Fruit fly (Drosophila melanogaster): ENCODE data around the gene CycG.

DNA sequence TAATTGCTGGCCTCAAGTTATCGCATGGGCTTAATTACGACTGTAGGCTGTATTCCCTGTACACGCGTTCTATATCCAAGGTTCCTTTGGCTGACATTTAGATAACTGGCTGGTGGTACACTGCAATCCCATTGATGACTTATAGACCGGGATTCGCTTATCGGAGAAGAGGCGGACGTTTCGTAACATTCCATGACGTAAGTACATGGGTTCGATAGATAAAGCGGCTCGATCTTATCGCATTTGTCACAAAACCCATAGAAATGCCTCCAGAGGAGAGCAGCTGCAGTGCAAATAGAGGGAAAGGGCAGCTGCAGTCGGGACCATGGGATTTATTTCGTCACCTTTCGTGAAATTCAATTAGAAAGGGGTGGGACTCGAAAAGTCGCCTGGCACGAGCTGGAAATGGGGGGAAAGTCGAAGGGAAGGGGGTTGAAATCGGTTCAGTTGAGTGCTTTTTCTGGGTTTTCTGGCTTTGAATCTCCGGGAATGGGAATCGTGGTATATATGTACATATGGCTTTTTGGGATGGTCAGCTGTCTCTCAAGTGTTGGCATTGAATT, 5.1 kb downstream of the CycG start:
- TF ChIP-seq h (optimal IDR thresholded peaks at IDR 0.05): no peak
- no peak for TF ChIP-seq psq (optimal IDR thresholded peaks at IDR 0.05)
- no peak for TF ChIP-seq Sin3A (optimal IDR thresholded peaks at IDR 0.05)
- TF ChIP-seq insv (optimal IDR thresholded peaks at IDR 0.05): no peak

All from Kc167 (cell line).